Fruit fly (Drosophila melanogaster) whole organism, embryonic: ENCODE measurements around the gene CG10341.

ENCODE experiments used
- ATbp ChIP-seq: fragments of 200-800 bp; sonication (Bioruptor generic); optimal IDR thresholded peaks from 2 replicates; lab custom pipeline; 2017; ENCODE audit warnings: missing biosample characterization, mild to moderate bottlenecking, missing genetic modification characterization, missing genetic modification reagents
- Ada2b ChIP-seq: fragments of 200-800 bp; sonication (Bioruptor generic); IDR thresholded peaks from 2 replicates; pipeline ENCODE4 v1.3.6; 2022; ENCODE audit warnings: missing biosample characterization, missing genetic modification characterization
- Antp ChIP-seq: fragments of 200-800 bp; sonication (Bioruptor generic); optimal IDR thresholded peaks from 3 replicates; lab custom pipeline; 2016; ENCODE audit warnings: missing biosample characterization, missing genetic modification characterization
- CG10209 ChIP-seq: fragments of 200-800 bp; sonication (Bioruptor generic); optimal IDR thresholded peaks from 3 replicates; lab custom pipeline; 2017; ENCODE audit warnings: missing biosample characterization, mild to moderate bottlenecking, missing genetic modification characterization, missing genetic modification reagents
- CG10366 ChIP-seq: fragments of 200-800 bp; sonication (Bioruptor generic); IDR thresholded peaks from 2 replicates; pipeline ENCODE4 v1.3.6; 2022; ENCODE audit warnings: missing biosample characterization, missing genetic modification characterization
- CG11456 ChIP-seq: fragments of 200-800 bp; sonication (Bioruptor generic); IDR thresholded peaks from 3 replicates; pipeline ENCODE4 v1.3.6; 2022; ENCODE audit warnings: missing biosample characterization, missing genetic modification characterization
- CG11723 ChIP-seq: fragments of 200-800 bp; sonication (Bioruptor generic); optimal IDR thresholded peaks from 2 replicates; lab custom pipeline; 2017; ENCODE audit warnings: missing biosample characterization, mild to moderate bottlenecking, missing genetic modification characterization
- CG12104 ChIP-seq: fragments of 200-800 bp; sonication (Bioruptor generic); optimal IDR thresholded peaks from 3 replicates; lab custom pipeline; 2016; ENCODE audit warnings: missing biosample characterization, missing genetic modification characterization
- CG15514 ChIP-seq: fragments of 200-800 bp; sonication (Bioruptor generic); optimal IDR thresholded peaks from 3 replicates; lab custom pipeline; 2017; ENCODE audit warnings: missing biosample characterization, missing genetic modification characterization, mild to moderate bottlenecking, moderate library complexity, missing genetic modification reagents
- CG17568 ChIP-seq: fragments of 200-800 bp; sonication (Bioruptor generic); optimal IDR thresholded peaks from 2 replicates; lab custom pipeline; 2018; ENCODE audit warnings: missing biosample characterization, mild to moderate bottlenecking, missing genetic modification characterization, moderate library complexity
- CG17612 ChIP-seq: fragments of 200-800 bp; sonication (Bioruptor generic); IDR thresholded peaks from 2 replicates; pipeline ENCODE4 v1.3.6; 2022; ENCODE audit warnings: missing biosample characterization, missing genetic modification characterization
- CG18476 ChIP-seq: fragments of 200-800 bp; sonication (Bioruptor generic); optimal IDR thresholded peaks from 2 replicates; lab custom pipeline; 2016; ENCODE audit warnings: missing biosample characterization, mild to moderate bottlenecking, missing genetic modification characterization
- CG2116 ChIP-seq: fragments of 200-800 bp; sonication (Bioruptor generic); optimal IDR thresholded peaks from 3 replicates; lab custom pipeline; 2018; ENCODE audit warnings: missing biosample characterization, mild to moderate bottlenecking, missing genetic modification characterization
- CG2875 ChIP-seq: fragments of 200-800 bp; sonication (Bioruptor generic); optimal IDR thresholded peaks from 2 replicates; lab custom pipeline; 2017; ENCODE audit warnings: missing biosample characterization, mild to moderate bottlenecking, missing genetic modification characterization, missing genetic modification reagents
- CG5245 ChIP-seq: fragments of 200-800 bp; sonication (Bioruptor generic); optimal IDR thresholded peaks from 3 replicates; lab custom pipeline; 2016; ENCODE audit warnings: missing biosample characterization, missing genetic modification characterization
- CG6854 ChIP-seq: fragments of 200-800 bp; sonication (Bioruptor generic); optimal IDR thresholded peaks from 3 replicates; lab custom pipeline; 2017; ENCODE audit warnings: missing biosample characterization, mild to moderate bottlenecking, missing genetic modification characterization
- Dek ChIP-seq: fragments of 200-800 bp; sonication (Bioruptor generic); optimal IDR thresholded peaks from 3 replicates; lab custom pipeline; 2019; ENCODE audit warnings: missing biosample characterization, mild to moderate bottlenecking, missing genetic modification characterization, moderate library complexity
- Dip2 ChIP-seq: fragments of 200-800 bp; sonication (Bioruptor generic); IDR thresholded peaks from 2 replicates; pipeline ENCODE4 v1.3.6; 2022; ENCODE audit warnings: missing biosample characterization, missing genetic modification characterization
- Dip3 ChIP-seq: fragments of 200-800 bp; sonication (Bioruptor generic); optimal IDR thresholded peaks from 3 replicates; lab custom pipeline; 2016; ENCODE audit warnings: missing biosample characterization, missing genetic modification characterization
- Fer2 ChIP-seq: fragments of 200-800 bp; sonication (Bioruptor generic); optimal IDR thresholded peaks from 2 replicates; lab custom pipeline; 2018; ENCODE audit warnings: missing biosample characterization, mild to moderate bottlenecking, missing genetic modification characterization, moderate library complexity
- HHEX ChIP-seq: fragments of 200-800 bp; sonication (Bioruptor generic); optimal IDR thresholded peaks from 3 replicates; lab custom pipeline; 2017; ENCODE audit warnings: missing biosample characterization, mild to moderate bottlenecking, missing genetic modification characterization, missing genetic modification reagents
- HLHmδ ChIP-seq: fragments of 200-800 bp; sonication (Bioruptor generic); optimal IDR thresholded peaks from 2 replicates; lab custom pipeline; 2018; ENCODE audit warnings: missing biosample characterization, mild to moderate bottlenecking, missing genetic modification characterization, moderate library complexity
- HmgZ ChIP-seq: fragments of 200-800 bp; sonication (Bioruptor generic); optimal IDR thresholded peaks from 2 replicates; lab custom pipeline; 2018; ENCODE audit warnings: missing biosample characterization, mild to moderate bottlenecking, missing genetic modification characterization
- MTF-1 ChIP-seq: fragments of 200-800 bp; sonication (Bioruptor generic); optimal IDR thresholded peaks from 2 replicates; lab custom pipeline; 2018; ENCODE audit warnings: missing biosample characterization, mild to moderate bottlenecking, missing genetic modification characterization, borderline replicate concordance
- Med ChIP-seq: fragments of 200-800 bp; sonication (Bioruptor generic); peaks from one replicate; lab custom pipeline; 2016; ENCODE audit warnings: missing biosample characterization, missing genetic modification characterization, mild to moderate bottlenecking, inconsistent platforms, moderate library complexity
- Neu2 ChIP-seq: fragments of 200-800 bp; sonication (Bioruptor generic); optimal IDR thresholded peaks from 3 replicates; lab custom pipeline; 2016; ENCODE audit warnings: missing biosample characterization, missing genetic modification characterization, borderline replicate concordance
- Oli ChIP-seq: fragments of 200-800 bp; sonication (Bioruptor generic); optimal IDR thresholded peaks from 2 replicates; lab custom pipeline; 2018; ENCODE audit warnings: missing biosample characterization, mild to moderate bottlenecking, missing genetic modification characterization, moderate library complexity
- Side ChIP-seq: fragments of 200-800 bp; sonication (Bioruptor generic); optimal IDR thresholded peaks from 2 replicates; lab custom pipeline; 2016; ENCODE audit warnings: missing biosample characterization, missing genetic modification characterization
- Ssrp ChIP-seq: fragments of 200-800 bp; sonication (Bioruptor generic); optimal IDR thresholded peaks from 2 replicates; lab custom pipeline; 2018; ENCODE audit warnings: missing biosample characterization, mild to moderate bottlenecking, missing genetic modification characterization, moderate library complexity
- ase ChIP-seq: fragments of 200-800 bp; sonication (Bioruptor generic); IDR thresholded peaks from 3 replicates; pipeline ENCODE4 v1.3.6; 2022; ENCODE audit warnings: missing biosample characterization, missing genetic modification characterization
- bsh ChIP-seq, 2 experiments: fragments of 200-800 bp; sonication (Bioruptor generic); optimal IDR thresholded peaks; 2 replicates each; lab custom pipeline; 2017 to 2018; ENCODE audit warnings: mild to moderate bottlenecking in 2 of 2, missing biosample characterization in 2 of 2, missing genetic modification characterization in 2 of 2, moderate library complexity in 1 of 2
- btn ChIP-seq: fragments of 200-800 bp; sonication (Bioruptor generic); optimal IDR thresholded peaks from 2 replicates; lab custom pipeline; 2016; ENCODE audit warnings: missing biosample characterization, missing genetic modification characterization
- cas ChIP-seq: fragments of 200-800 bp; sonication (Bioruptor generic); IDR thresholded peaks from 2 replicates; pipeline ENCODE4 v1.3.6; 2022; ENCODE audit warnings: missing biosample characterization, missing genetic modification characterization
- chinmo ChIP-seq: fragments of 200-800 bp; sonication (Bioruptor generic); IDR thresholded peaks from 4 replicates; pipeline ENCODE4 v1.3.6; 2022; ENCODE audit warnings: missing biosample characterization, missing genetic modification characterization; ENCODE audit not compliant: partially characterized antibody
- chn ChIP-seq: fragments of 200-800 bp; sonication (Bioruptor generic); optimal IDR thresholded peaks from 2 replicates; lab custom pipeline; 2016; ENCODE audit warnings: missing biosample characterization, missing genetic modification characterization
- croc ChIP-seq: fragments of 200-800 bp; sonication (Bioruptor generic); conservative IDR thresholded peaks from 3 replicates; pipeline ENCODE4 v1.3.6; 2022; ENCODE audit warnings: missing biosample characterization, missing genetic modification characterization
- fru ChIP-seq: fragments of >200 bp; optimal IDR thresholded peaks from 2 replicates; lab custom pipeline; 2017
- fu2 ChIP-seq: fragments of 200-800 bp; sonication (Bioruptor generic); optimal IDR thresholded peaks from 2 replicates; lab custom pipeline; 2016; ENCODE audit warnings: missing biosample characterization, missing genetic modification characterization
- grau ChIP-seq: fragments of 200-800 bp; optimal IDR thresholded peaks from 3 replicates; lab custom pipeline; 2019; ENCODE audit warnings: missing biosample characterization, mild to moderate bottlenecking, missing genetic modification characterization, moderate library complexity
- inv ChIP-seq: fragments of 200-800 bp; sonication (Bioruptor generic); IDR thresholded peaks from 2 replicates; pipeline ENCODE4 v1.3.6; 2022; ENCODE audit warnings: missing biosample characterization, missing genetic modification characterization; ENCODE audit not compliant: partially characterized antibody
- kah ChIP-seq: fragments of 200-800 bp; sonication (Bioruptor generic); optimal IDR thresholded peaks from 2 replicates; lab custom pipeline; 2018; ENCODE audit warnings: missing biosample characterization, mild to moderate bottlenecking, missing genetic modification characterization
- knrl ChIP-seq: fragments of 200-800 bp; sonication (Bioruptor generic); IDR thresholded peaks from 3 replicates; pipeline ENCODE4 v1.3.6; 2022; ENCODE audit warnings: missing biosample characterization, missing genetic modification characterization; ENCODE audit not compliant: partially characterized antibody
- mam ChIP-seq: fragments of 200-800 bp; sonication (Bioruptor generic); optimal IDR thresholded peaks from 3 replicates; lab custom pipeline; 2016; ENCODE audit warnings: missing biosample characterization, missing genetic modification characterization
- nau ChIP-seq: fragments of 200-800 bp; sonication (Bioruptor generic); optimal IDR thresholded peaks from 3 replicates; lab custom pipeline; 2017; ENCODE audit warnings: missing biosample characterization, mild to moderate bottlenecking, missing genetic modification characterization, missing genetic modification reagents
- pan ChIP-seq, 4 experiments: fragments of >200 bp in 3 of 4; fragments of 200-800 bp in 1 of 4; sonication (Bioruptor generic) in 1 of 4; optimal IDR thresholded peaks in 3 of 4; IDR thresholded peaks in 1 of 4; 2 replicates each; pipeline versions ENCODE4 v1.3.6 to Lab custom; 2017 to 2022; ENCODE audit warnings: missing biosample characterization in 2 of 4, missing genetic modification characterization in 2 of 4, mixed read lengths in 1 of 4
- ro ChIP-seq: fragments of 200-800 bp; sonication (Bioruptor generic); IDR thresholded peaks from 2 replicates; pipeline ENCODE4 v1.3.6; 2022; ENCODE audit warnings: missing biosample characterization, missing genetic modification characterization
- salm ChIP-seq: fragments of 200-800 bp; sonication (Bioruptor generic); optimal IDR thresholded peaks from 2 replicates; lab custom pipeline; 2018; ENCODE audit warnings: missing biosample characterization, mild to moderate bottlenecking, missing genetic modification characterization
- ssp ChIP-seq: fragments of 200-800 bp; sonication (Bioruptor generic); IDR thresholded peaks from 2 replicates; pipeline ENCODE4 v1.3.6; 2022; ENCODE audit warnings: missing biosample characterization, missing genetic modification characterization
- stc ChIP-seq: fragments of 200-800 bp; sonication (Bioruptor generic); IDR thresholded peaks from 2 replicates; pipeline ENCODE4 v1.3.6; 2022; ENCODE audit warnings: missing biosample characterization, missing genetic modification characterization
- toy ChIP-seq: fragments of 200-800 bp; sonication (Bioruptor generic); IDR thresholded peaks from 2 replicates; pipeline ENCODE4 v1.3.6; 2022; ENCODE audit warnings: missing biosample characterization, missing genetic modification characterization
- vnd ChIP-seq: fragments of 200-800 bp; sonication (Bioruptor generic); IDR thresholded peaks from 3 replicates; pipeline ENCODE4 v1.3.6; 2022; ENCODE audit warnings: missing biosample characterization, missing genetic modification characterization; ENCODE audit not compliant: partially characterized antibody

Gene CG10341

dm6 chr2L:18689376-18689775 is 9.1 kb upstream of the CG10341 start, which contains the start of gene CG10336 (continued):
- TF ChIP-seq croc (GFP tag; lab: Robert Waterston, UW) (no peak), kah (GFP tag; lab: Kevin White, UChicago) (no peak), btn (GFP tag; lab: Kevin White, UChicago) (no peak), Oli (tag; lab: Kevin White, UChicago) (no peak), ATbp (no peak), Dip3 (GFP tag; lab: Kevin White, UChicago) (no peak), ase (GFP tag; lab: Robert Waterston, UW) (no peak), Ssrp (tag; lab: Kevin White, UChicago) (no peak), cas (GFP tag; lab: Robert Waterston, UW) (no peak), CG12104 (GFP tag; lab: Kevin White, UChicago) (no peak), grau (no peak), CG15514 (peak; percentile 55), Neu2 (GFP tag; lab: Kevin White, UChicago) (no peak), MTF-1 (no peak), Med (GFP tag; lab: Kevin White, UChicago) (no peak), Dip2 (GFP tag; lab: Robert Waterston, UW) (no peak), fu2 (GFP tag; lab: Kevin White, UChicago) (no peak), CG11723 (GFP tag; lab: Kevin White, UChicago) (no peak), CG6854 (no peak), Dek (tag; lab: Kevin White, UChicago) (no peak), ro (GFP tag; lab: Robert Waterston, UW) (no peak), CG18476 (GFP tag; lab: Kevin White, UChicago) (no peak), mam (no peak), Ada2b (GFP tag; lab: Robert Waterston, UW) (no peak), CG11456 (GFP tag; lab: Robert Waterston, UW) (no peak), HHEX (GFP tag; lab: Kevin White, UChicago) (no peak), stc (GFP tag; lab: Robert Waterston, UW) (no peak), bsh (GFP tag; optimal IDR thresholded peaks at IDR 0.05; lab: Kevin White, UChicago) (no peak), CG17568 (GFP tag; lab: Kevin White, UChicago) (no peak), knrl (GFP tag; lab: Robert Waterston, UW) (peak; percentile 52), Antp (GFP tag; lab: Kevin White, UChicago) (no peak), CG5245 (GFP tag; lab: Kevin White, UChicago) (no peak), Fer2 (tag; lab: Kevin White, UChicago) (no peak), Side (GFP tag; lab: Kevin White, UChicago) (no peak), salm (tag; lab: Kevin White, UChicago) (no peak), chn (GFP tag; lab: Kevin White, UChicago) (no peak), HmgZ (peak; percentile 6), vnd (GFP tag; lab: Robert Waterston, UW) (no peak; the same call in 2 of the 3 replicates), pan (optimal IDR thresholded peaks at IDR 0.05; lab: Kevin White, UChicago) (no peak), pan (GFP tag; optimal IDR thresholded peaks at IDR 0.05 in 1 of 2, IDR thresholded peaks at IDR 0.05 in 1 of 2) (no peak), CG17612 (no peak), CG2875 (GFP tag; lab: Kevin White, UChicago) (no peak), inv (GFP tag; lab: Robert Waterston, UW) (peak; percentile 61), CG2116 (GFP tag; lab: Kevin White, UChicago) (peak; percentile 60), CG10366 (GFP tag; lab: Robert Waterston, UW) (no peak), toy (no peak), nau (no peak), ssp (GFP tag; lab: Robert Waterston, UW) (no peak), fru (lab: Kevin White, UChicago) (no peak), chinmo (GFP tag; lab: Robert Waterston, UW) (no peak), CG10209 (GFP tag; lab: Kevin White, UChicago) (no peak), HLHmδ (GFP tag; lab: Kevin White, UChicago) (no peak)
